Fruit fly (Drosophila melanogaster): ENCODE data around the gene wac.

The wac gene

DNA sequence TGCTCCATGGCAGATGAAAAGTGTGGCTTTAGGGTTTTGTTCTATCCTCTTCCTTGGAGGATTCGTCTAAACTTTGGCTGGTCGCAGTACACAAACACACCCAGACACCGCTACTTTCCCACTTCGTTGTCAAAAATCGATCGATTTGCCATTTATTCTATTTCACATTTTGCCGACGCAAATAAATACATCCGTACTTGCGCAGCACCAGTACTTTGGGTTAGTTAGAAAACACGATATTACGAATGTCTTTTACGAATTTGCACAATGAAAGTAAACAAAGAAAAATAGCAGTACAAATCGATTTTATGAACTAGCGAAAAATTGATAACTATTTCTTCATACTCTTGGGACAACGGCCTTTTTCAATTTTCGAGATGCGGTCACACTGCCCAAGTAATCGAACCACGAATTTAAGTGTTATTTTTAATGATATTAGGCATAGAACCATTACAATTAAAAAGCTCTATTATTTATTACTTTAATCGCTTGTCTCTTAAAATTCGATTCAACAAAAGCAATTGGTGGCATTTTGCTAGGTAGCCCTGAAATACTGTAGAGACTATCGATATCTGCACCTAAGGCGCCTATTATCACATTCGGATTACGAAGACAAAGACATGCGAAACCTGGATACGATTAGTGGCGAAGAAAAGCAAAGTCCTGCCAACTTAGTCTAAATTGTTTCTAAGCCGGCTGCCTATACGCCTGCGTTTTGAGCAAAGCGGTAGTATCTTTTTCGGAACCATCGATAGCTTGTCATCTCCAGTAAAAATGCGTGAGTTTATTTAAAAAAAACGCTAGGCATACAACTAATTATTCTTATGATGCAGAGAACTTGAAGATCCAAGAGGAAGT, at the start of gene wac, which contains the start of gene DIP2:
TSS of gene wac (plus strand) at position 559 of the 858 bp plus-strand sequence.
TSS of gene DIP2 (minus strand) at position 337 of the 858 bp plus-strand sequence.
- TF ChIP-seq CG8765 (GFP tag; IDR thresholded peaks at IDR 0.05): 0 out of 2 replicates have a peak, but pooled peaks have one; percentile 12
- TF ChIP-seq gsb (GFP tag; IDR thresholded peaks at IDR 0.05): no peak
- TF ChIP-seq CG11695 (GFP tag; IDR thresholded peaks at IDR 0.05): no peak
- TF ChIP-seq Ets97D (GFP tag; optimal IDR thresholded peaks at IDR 0.05): peak; percentile 93
- peak; percentile 35 for TF ChIP-seq cg (GFP tag; optimal IDR thresholded peaks at IDR 0.05)
- TF ChIP-seq danr (GFP tag; IDR thresholded peaks at IDR 0.05): no peak
- peak; percentile 57 for TF ChIP-seq zen (tag; optimal IDR thresholded peaks at IDR 0.05)
- peak; percentile 6 for TF ChIP-seq CG15479 (GFP tag; optimal IDR thresholded peaks at IDR 0.05)
- TF ChIP-seq CG30431 (GFP tag; optimal IDR thresholded peaks at IDR 0.05): peak; percentile 14
- TF ChIP-seq slou (GFP tag; optimal IDR thresholded peaks at IDR 0.05): peak; percentile 30
- no peak for TF ChIP-seq wor (GFP tag; IDR thresholded peaks at IDR 0.05)
- TF ChIP-seq wek (GFP tag; optimal IDR thresholded peaks at IDR 0.05): no peak
- peak; percentile 64 for TF ChIP-seq maf-S (GFP tag; optimal IDR thresholded peaks at IDR 0.05)
- no peak for TF ChIP-seq Dip2 (GFP tag; IDR thresholded peaks at IDR 0.05)
- TF ChIP-seq cas (GFP tag; IDR thresholded peaks at IDR 0.05): no peak
- peak; percentile 82 for TF ChIP-seq vfl (GFP tag; optimal IDR thresholded peaks at IDR 0.05)
- TF ChIP-seq dmrt99B (tag; optimal IDR thresholded peaks at IDR 0.05): no peak
- TF ChIP-seq bsh (GFP tag; optimal IDR thresholded peaks at IDR 0.05): peak in 1 of 2 experiments; percentile 51
- TF ChIP-seq CG31441 (GFP tag; IDR thresholded peaks at IDR 0.05): no peak; the same call in 1 of the 2 replicates
- peak; percentile 69 for TF ChIP-seq CG4424 (GFP tag; optimal IDR thresholded peaks at IDR 0.05)
- TF ChIP-seq dm (GFP tag; optimal IDR thresholded peaks at IDR 0.05): peak; percentile 89
- TF ChIP-seq bigmax (GFP tag; optimal IDR thresholded peaks at IDR 0.05): peak; percentile 66
- TF ChIP-seq al (GFP tag; IDR thresholded peaks at IDR 0.05): peak; percentile 69
- peak; percentile 87 for TF ChIP-seq Opbp (GFP tag; IDR thresholded peaks at IDR 0.05; ENCODE audit: partially characterized antibody)
- peak; percentile 92 for TF ChIP-seq CG12769 (tag; optimal IDR thresholded peaks at IDR 0.05)
- peak; percentile 62 for TF ChIP-seq CG14441 (GFP tag; IDR thresholded peaks at IDR 0.05)
- TF ChIP-seq ara (GFP tag; IDR thresholded peaks at IDR 0.05): peak; percentile 56; the same call in 1 of the 2 replicates
- peak; percentile 93 for TF ChIP-seq zfh2 (GFP tag; optimal IDR thresholded peaks at IDR 0.05)
- TF ChIP-seq CG17359 (tag; optimal IDR thresholded peaks at IDR 0.05): peak; percentile 67
- peak; percentile 78 for TF ChIP-seq Side (GFP tag; optimal IDR thresholded peaks at IDR 0.05)
- peak; percentile 53 for TF ChIP-seq CG17385 (GFP tag; optimal IDR thresholded peaks at IDR 0.05)
- peak in 1 of 2 experiments; percentile 24 for TF ChIP-seq crp (GFP tag; optimal IDR thresholded peaks at IDR 0.05)
- peak; percentile 67 for TF ChIP-seq NK7.1 (GFP tag; optimal IDR thresholded peaks at IDR 0.05)
- peak; percentile 61 for TF ChIP-seq NC2α (GFP tag; optimal IDR thresholded peaks at IDR 0.05)
- TF ChIP-seq psq (GFP tag; optimal IDR thresholded peaks at IDR 0.05): peak; percentile 28
- no peak for TF ChIP-seq CG14667 (GFP tag; IDR thresholded peaks at IDR 0.05)
- TF ChIP-seq tup (GFP tag; optimal IDR thresholded peaks at IDR 0.05): peak; percentile 57
- no peak for TF ChIP-seq sc (optimal IDR thresholded peaks at IDR 0.05)
- TF ChIP-seq sc (GFP tag; optimal IDR thresholded peaks at IDR 0.05): peak; percentile 37
- TF ChIP-seq CG10543 (GFP tag; optimal IDR thresholded peaks at IDR 0.05): peak; percentile 78
- TF ChIP-seq trh (GFP tag; optimal IDR thresholded peaks at IDR 0.05): no peak
- peak; percentile 71 for TF ChIP-seq CG15601 (tag; optimal IDR thresholded peaks at IDR 0.05)
- no peak for TF ChIP-seq Dfd (GFP tag; optimal IDR thresholded peaks at IDR 0.05)
- peak; percentile 79 for TF ChIP-seq stwl (tag; optimal IDR thresholded peaks at IDR 0.05)
- peak; percentile 59; the same call in 1 of the 2 replicates for TF ChIP-seq H2.0 (GFP tag; IDR thresholded peaks at IDR 0.05)
- peak; percentile 41 for TF ChIP-seq CG10462 (GFP tag; optimal IDR thresholded peaks at IDR 0.05)
- TF ChIP-seq Optix (GFP tag; IDR thresholded peaks at IDR 0.05): peak; percentile 54; the same call in 2 of the 3 replicates
- no peak for TF ChIP-seq CG15011 (GFP tag; optimal IDR thresholded peaks at IDR 0.05)
- no peak for TF ChIP-seq usp (GFP tag; optimal IDR thresholded peaks at IDR 0.05)

Measured in whole organism, embryonic.